Fruit fly (Drosophila melanogaster) whole organism, embryonic: ENCODE results near the gene Mo25.
A peak's percentile ranks its signal among the peaks of the same experiment; 100 is the strongest.

Source experiments
- ATbp ChIP-seq: fragments of 200-800 bp; sonication (Bioruptor generic); optimal IDR thresholded peaks from 2 replicates; lab custom pipeline; 2017; ENCODE audit warnings: missing biosample characterization, mild to moderate bottlenecking, missing genetic modification characterization, missing genetic modification reagents
- Aef1 ChIP-seq: fragments of 200-800 bp; sonication (Bioruptor generic); IDR thresholded peaks from 3 replicates; pipeline ENCODE4 v1.3.6; 2022; ENCODE audit warnings: missing biosample characterization, missing genetic modification characterization
- Blimp-1 ChIP-seq: fragments of 200-800 bp; sonication (Bioruptor generic); optimal IDR thresholded peaks from 3 replicates; lab custom pipeline; 2018; ENCODE audit warnings: missing biosample characterization, missing genetic modification characterization, mild to moderate bottlenecking, moderate library complexity, missing genetic modification reagents
- CG10274 ChIP-seq: fragments of 200-800 bp; sonication (Bioruptor generic); optimal IDR thresholded peaks from 3 replicates; lab custom pipeline; 2017; ENCODE audit warnings: missing biosample characterization, mild to moderate bottlenecking, missing genetic modification characterization
- CG10565 ChIP-seq: fragments of 200-800 bp; sonication (Bioruptor generic); optimal IDR thresholded peaks from 3 replicates; lab custom pipeline; 2016; ENCODE audit warnings: missing biosample characterization, mild to moderate bottlenecking, missing genetic modification characterization
- CG10654 ChIP-seq: fragments of 200-800 bp; sonication (Bioruptor generic); optimal IDR thresholded peaks from 2 replicates; lab custom pipeline; 2016; ENCODE audit warnings: missing biosample characterization, missing genetic modification characterization
- CG10959 ChIP-seq: fragments of 200-800 bp; sonication (Bioruptor generic); IDR thresholded peaks from 2 replicates; pipeline ENCODE4 v1.3.6; 2022; ENCODE audit warnings: missing biosample characterization, missing genetic modification characterization
- CG12219 ChIP-seq: fragments of 200-800 bp; sonication (Bioruptor generic); optimal IDR thresholded peaks from 3 replicates; lab custom pipeline; 2018; ENCODE audit warnings: missing biosample characterization, mild to moderate bottlenecking, missing genetic modification characterization
- CG14014 ChIP-seq: fragments of 200-800 bp; sonication (Bioruptor generic); IDR thresholded peaks from 2 replicates; pipeline ENCODE4 v1.3.6; 2022; ENCODE audit warnings: missing biosample characterization, missing genetic modification characterization
- CG1602 ChIP-seq: fragments of 200-800 bp; sonication (Bioruptor generic); optimal IDR thresholded peaks from 3 replicates; lab custom pipeline; 2016; ENCODE audit warnings: missing biosample characterization, missing genetic modification characterization
- CG2199 ChIP-seq: fragments of 200-800 bp; sonication (Bioruptor generic); IDR thresholded peaks from 3 replicates; pipeline ENCODE4 v1.3.6; 2022; ENCODE audit warnings: missing biosample characterization, missing genetic modification characterization
- CG2678 ChIP-seq: fragments of 200-800 bp; sonication (Bioruptor generic); optimal IDR thresholded peaks from 3 replicates; lab custom pipeline; 2019; ENCODE audit warnings: missing biosample characterization, mild to moderate bottlenecking, missing genetic modification characterization, moderate library complexity
- CG2889 ChIP-seq: fragments of 200-800 bp; sonication (Bioruptor generic); IDR thresholded peaks from 3 replicates; pipeline ENCODE4 v1.3.6; 2022; ENCODE audit warnings: missing biosample characterization, missing genetic modification characterization
- CG31388 ChIP-seq: fragments of 200-800 bp; sonication (Bioruptor generic); optimal IDR thresholded peaks from 2 replicates; lab custom pipeline; 2016; ENCODE audit warnings: missing biosample characterization, missing genetic modification characterization
- CG34224 ChIP-seq: fragments of 200-800 bp; sonication (Bioruptor generic); IDR thresholded peaks from 3 replicates; pipeline ENCODE4 v1.3.6; 2022; ENCODE audit warnings: missing biosample characterization, missing genetic modification characterization; ENCODE audit not compliant: partially characterized antibody
- CG3726 ChIP-seq: fragments of 200-800 bp; sonication (Bioruptor generic); IDR thresholded peaks from 3 replicates; pipeline ENCODE4, ENCODE4 v1.3.6; 2022; ENCODE audit warnings: missing biosample characterization, missing genetic modification characterization
- CG3995 ChIP-seq: fragments of 200-800 bp; sonication (Bioruptor generic); optimal IDR thresholded peaks from 3 replicates; lab custom pipeline; 2016; ENCODE audit warnings: missing biosample characterization, missing genetic modification characterization
- CG4617 ChIP-seq: fragments of 200-800 bp; sonication (Bioruptor generic); optimal IDR thresholded peaks from 3 replicates; lab custom pipeline; 2016; ENCODE audit warnings: missing biosample characterization, missing genetic modification characterization, borderline replicate concordance
- CG6791 ChIP-seq: fragments of 200-800 bp; sonication (Bioruptor generic); IDR thresholded peaks from 3 replicates; pipeline ENCODE4 v1.3.6; 2022; ENCODE audit warnings: missing biosample characterization, missing genetic modification characterization; ENCODE audit not compliant: partially characterized antibody
- CG7556 ChIP-seq: fragments of 200-800 bp; sonication (Bioruptor generic); optimal IDR thresholded peaks from 2 replicates; lab custom pipeline; 2017; ENCODE audit warnings: missing biosample characterization, mild to moderate bottlenecking, missing genetic modification characterization
- CG7786 ChIP-seq: fragments of 200-800 bp; sonication (Bioruptor generic); optimal IDR thresholded peaks from 2 replicates; lab custom pipeline; 2016; ENCODE audit warnings: missing biosample characterization, missing genetic modification characterization
- CG7928 ChIP-seq: fragments of 200-800 bp; sonication (Bioruptor generic); optimal IDR thresholded peaks from 2 replicates; lab custom pipeline; 2017; ENCODE audit warnings: missing biosample characterization, mild to moderate bottlenecking, missing genetic modification characterization
- CG8924 ChIP-seq: fragments of 200-800 bp; optimal IDR thresholded peaks from 3 replicates; lab custom pipeline; 2019; ENCODE audit warnings: missing biosample characterization, mild to moderate bottlenecking, missing genetic modification characterization, moderate library complexity
- CG9932 ChIP-seq: fragments of 200-800 bp; sonication (Bioruptor generic); IDR thresholded peaks from 2 replicates; pipeline ENCODE4 v1.3.6; 2022; ENCODE audit warnings: missing biosample characterization, missing genetic modification characterization
- Dref ChIP-seq: fragments of 200-800 bp; sonication (Bioruptor generic); IDR thresholded peaks from 2 replicates; pipeline ENCODE4 v1.3.6; 2022; ENCODE audit warnings: missing biosample characterization, missing genetic modification characterization
- E2f1 ChIP-seq: fragments of 200-800 bp; sonication (Bioruptor generic); IDR thresholded peaks from 2 replicates; pipeline ENCODE4 v1.3.6; 2022; ENCODE audit warnings: missing biosample characterization, missing genetic modification characterization
- Elba2 ChIP-seq: fragments of 200-800 bp; sonication (Bioruptor generic); optimal IDR thresholded peaks from 3 replicates; lab custom pipeline; 2016; ENCODE audit warnings: missing biosample characterization, missing genetic modification characterization
- Ets65A ChIP-seq: fragments of 200-800 bp; sonication (Bioruptor generic); peaks from one replicate; lab custom pipeline; 2016; ENCODE audit warnings: missing biosample characterization, missing genetic modification characterization
- GATAe ChIP-seq: fragments of 200-800 bp; sonication (Bioruptor generic); conservative IDR thresholded peaks from 2 replicates; pipeline ENCODE4 v1.3.6; 2022; ENCODE audit warnings: missing biosample characterization, missing genetic modification characterization
- Hmr ChIP-seq: fragments of 200-800 bp; sonication (Bioruptor generic); optimal IDR thresholded peaks from 3 replicates; lab custom pipeline; 2017; ENCODE audit warnings: mild to moderate bottlenecking, missing biosample characterization, missing genetic modification reagents, missing genetic modification characterization
- Hr51 ChIP-seq, 2 experiments: fragments of 200-800 bp; sonication (Bioruptor generic); optimal IDR thresholded peaks; 2 replicates in 1 of 2; 3 replicates in 1 of 2; lab custom pipeline; 2016 to 2018; ENCODE audit warnings: missing biosample characterization in 2 of 2, missing genetic modification characterization in 2 of 2, mild to moderate bottlenecking in 1 of 2, moderate library complexity in 1 of 2
- Nf-YB ChIP-seq: fragments of 200-800 bp; sonication (Bioruptor generic); optimal IDR thresholded peaks from 3 replicates; lab custom pipeline; 2019; ENCODE audit warnings: missing biosample characterization, mild to moderate bottlenecking, missing genetic modification characterization, moderate library complexity
- Usf ChIP-seq: fragments of 200-800 bp; sonication (Bioruptor generic); optimal IDR thresholded peaks from 2 replicates; lab custom pipeline; 2017; ENCODE audit warnings: missing genotype, missing biosample characterization, missing genetic modification characterization
- bcd ChIP-seq: fragments of 200-800 bp; sonication (Bioruptor generic); optimal IDR thresholded peaks from 2 replicates; lab custom pipeline; 2017; ENCODE audit warnings: missing biosample characterization, mild to moderate bottlenecking, missing genetic modification characterization
- br ChIP-seq: fragments of >200 bp; optimal IDR thresholded peaks from 2 replicates; lab custom pipeline; 2017
- crc ChIP-seq: fragments of 200-800 bp; sonication (Bioruptor generic); optimal IDR thresholded peaks from 2 replicates; lab custom pipeline; 2016; ENCODE audit warnings: missing biosample characterization, missing genetic modification characterization
- gfzf ChIP-seq: fragments of 200-800 bp; sonication (Bioruptor generic); optimal IDR thresholded peaks from 2 replicates; lab custom pipeline; 2016; ENCODE audit warnings: missing biosample characterization, mild to moderate bottlenecking, missing genetic modification characterization, moderate library complexity
- ham ChIP-seq: fragments of 200-800 bp; sonication (Bioruptor generic); IDR thresholded peaks from 2 replicates; pipeline ENCODE4 v1.3.6; 2022; ENCODE audit warnings: missing biosample characterization, missing genetic modification characterization
- jumu ChIP-seq: fragments of 200-800 bp; sonication (Bioruptor generic); optimal IDR thresholded peaks from 3 replicates; lab custom pipeline; 2016; ENCODE audit warnings: missing biosample characterization, missing genetic modification characterization
- kay ChIP-seq: fragments of 200-800 bp; sonication (Bioruptor generic); optimal IDR thresholded peaks from 2 replicates; lab custom pipeline; 2016; ENCODE audit warnings: missing biosample characterization, missing genetic modification characterization
- ken ChIP-seq: fragments of 200-800 bp; sonication (Bioruptor generic); IDR thresholded peaks from 3 replicates; pipeline ENCODE4 v1.3.6; 2022; ENCODE audit warnings: missing biosample characterization, missing genetic modification characterization
- nerfin-2 ChIP-seq: fragments of 200-800 bp; sonication (Bioruptor generic); IDR thresholded peaks from 2 replicates; pipeline ENCODE4 v1.3.6; 2022; ENCODE audit warnings: missing biosample characterization, missing genetic modification characterization; ENCODE audit not compliant: partially characterized antibody
- p53 ChIP-seq: fragments of 200-800 bp; sonication (Bioruptor generic); optimal IDR thresholded peaks from 2 replicates; lab custom pipeline; 2016; ENCODE audit warnings: missing biosample characterization, missing genetic modification characterization
- pb ChIP-seq: fragments of 200-800 bp; sonication (Bioruptor generic); optimal IDR thresholded peaks from 3 replicates; lab custom pipeline; 2016; ENCODE audit warnings: missing biosample characterization, missing genetic modification characterization
- peb ChIP-seq: fragments of 200-800 bp; sonication (Bioruptor generic); IDR thresholded peaks from 2 replicates; pipeline ENCODE4 v1.3.6; 2022; ENCODE audit warnings: missing biosample characterization, missing genetic modification characterization
- pros ChIP-seq: fragments of 200-800 bp; sonication (Bioruptor generic); optimal IDR thresholded peaks from 3 replicates; lab custom pipeline; 2019; ENCODE audit warnings: missing biosample characterization, mild to moderate bottlenecking, missing genetic modification characterization, moderate library complexity
- pzg ChIP-seq: fragments of 200-800 bp; sonication (Bioruptor generic); optimal IDR thresholded peaks from 3 replicates; lab custom pipeline; 2018; ENCODE audit warnings: missing biosample characterization, mild to moderate bottlenecking, missing genetic modification characterization, moderate library complexity
- rib ChIP-seq: fragments of 200-800 bp; sonication (Bioruptor generic); IDR thresholded peaks from 2 replicates; pipeline ENCODE4 v1.3.6; 2022; ENCODE audit warnings: missing biosample characterization, missing genetic modification characterization
- row ChIP-seq: fragments of 200-800 bp; sonication (Bioruptor generic); IDR thresholded peaks from 3 replicates; pipeline ENCODE4 v1.3.6; 2022; ENCODE audit warnings: missing biosample characterization, missing genetic modification characterization
- so ChIP-seq: fragments of 200-800 bp; sonication (Bioruptor generic); IDR thresholded peaks from 3 replicates; pipeline ENCODE4 v1.3.6; 2022; ENCODE audit warnings: missing biosample characterization, missing genetic modification characterization
- tna ChIP-seq: fragments of 200-800 bp; sonication (Bioruptor generic); IDR thresholded peaks from 2 replicates; pipeline ENCODE4 v1.3.6; 2022; ENCODE audit warnings: missing biosample characterization, missing genetic modification characterization; ENCODE audit not compliant: partially characterized antibody
- toy ChIP-seq: fragments of 200-800 bp; sonication (Bioruptor generic); IDR thresholded peaks from 2 replicates; pipeline ENCODE4 v1.3.6; 2022; ENCODE audit warnings: missing biosample characterization, missing genetic modification characterization

The Mo25 gene

dm6 chr3L:16590860-16591259 is 24.4 kb downstream of the Mo25 start, which contains the start of gene tra (continued):
- TF ChIP-seq CG7928 (GFP tag; lab: Kevin White, UChicago) (no peak), CG2889 (GFP tag; lab: Robert Waterston, UW) (no peak), CG3995 (GFP tag; lab: Kevin White, UChicago) (peak; percentile 70), jumu (no peak), CG14014 (no peak), pros (GFP tag; lab: Kevin White, UChicago) (no peak), crc (GFP tag; lab: Kevin White, UChicago) (no peak), ATbp (no peak), br (lab: Kevin White, UChicago) (no peak), peb (no peak), so (GFP tag; lab: Robert Waterston, UW) (no peak), E2f1 (no peak), nerfin-2 (GFP tag; lab: Robert Waterston, UW) (no peak), Hmr (GFP tag; lab: Kevin White, UChicago) (no peak), Aef1 (GFP tag; lab: Robert Waterston, UW) (no peak), CG3726 (no peak), CG12219 (no peak), pb (no peak), CG10565 (GFP tag; lab: Kevin White, UChicago) (no peak), CG8924 (tag; lab: Kevin White, UChicago) (no peak), GATAe (GFP tag; lab: Robert Waterston, UW) (no peak), row (GFP tag; lab: Robert Waterston, UW) (0 out of 3 replicates have a peak, but pooled peaks have one; percentile 11), p53 (no peak), CG9932 (GFP tag; lab: Robert Waterston, UW) (no peak), CG2678 (tag; lab: Kevin White, UChicago) (no peak), Elba2 (peak; percentile 73), CG34224 (peak; percentile 36; the same call in 1 of the 3 replicates), ham (GFP tag; lab: Robert Waterston, UW) (no peak), CG7786 (no peak), bcd (GFP tag; lab: Kevin White, UChicago) (no peak), Blimp-1 (GFP tag; lab: Kevin White, UChicago) (no peak), toy (GFP tag; lab: Robert Waterston, UW) (no peak), Hr51 (GFP tag; optimal IDR thresholded peaks at IDR 0.05; lab: Kevin White, UChicago) (no peak), Nf-YB (GFP tag; lab: Kevin White, UChicago) (no peak), CG2199 (GFP tag; lab: Robert Waterston, UW) (no peak), ken (GFP tag; lab: Robert Waterston, UW) (no peak), CG10959 (GFP tag; lab: Robert Waterston, UW) (no peak), Dref (no peak), CG7556 (GFP tag; lab: Kevin White, UChicago) (no peak), Ets65A (GFP tag; lab: Kevin White, UChicago) (no peak), kay (no peak), CG6791 (GFP tag; lab: Robert Waterston, UW) (peak; percentile 70), CG1602 (no peak), pzg (GFP tag; lab: Kevin White, UChicago) (peak; percentile 58), tna (peak; percentile 50; the same call in 1 of the 2 replicates), CG4617 (GFP tag; lab: Kevin White, UChicago) (peak; percentile 75), rib (GFP tag; lab: Robert Waterston, UW) (no peak), Usf (GFP tag; lab: Kevin White, UChicago) (no peak), CG31388 (GFP tag; lab: Kevin White, UChicago) (no peak), gfzf (GFP tag; lab: Kevin White, UChicago) (peak; percentile 82), CG10274 (no peak), CG10654 (GFP tag; lab: Kevin White, UChicago) (no peak)
